Fruit fly (Drosophila melanogaster) whole organism, wandering third instar larva: ENCODE data around the gene pyd.

Experiments used
- Jra ChIP-seq: sonication (Bioruptor generic); optimal IDR thresholded peaks from 2 replicates; lab custom pipeline; 2016; ENCODE audit warnings: missing biosample characterization, missing genetic modification characterization
- brk ChIP-seq: fragments of 200-800 bp; sonication (Bioruptor generic); optimal IDR thresholded peaks from 2 replicates; lab custom pipeline; 2016; ENCODE audit warnings: missing biosample characterization, mild to moderate bottlenecking, missing genetic modification characterization
- fru ChIP-seq: fragments of 200-800 bp; sonication (Bioruptor generic); optimal IDR thresholded peaks from 3 replicates; lab custom pipeline; 2016; ENCODE audit warnings: missing biosample characterization, mild to moderate bottlenecking, missing genetic modification characterization
- usp ChIP-seq: fragments of >200 bp; optimal IDR thresholded peaks from 2 replicates; lab custom pipeline; 2017; ENCODE audit warnings: missing biosample characterization, missing genetic modification characterization

DNA sequence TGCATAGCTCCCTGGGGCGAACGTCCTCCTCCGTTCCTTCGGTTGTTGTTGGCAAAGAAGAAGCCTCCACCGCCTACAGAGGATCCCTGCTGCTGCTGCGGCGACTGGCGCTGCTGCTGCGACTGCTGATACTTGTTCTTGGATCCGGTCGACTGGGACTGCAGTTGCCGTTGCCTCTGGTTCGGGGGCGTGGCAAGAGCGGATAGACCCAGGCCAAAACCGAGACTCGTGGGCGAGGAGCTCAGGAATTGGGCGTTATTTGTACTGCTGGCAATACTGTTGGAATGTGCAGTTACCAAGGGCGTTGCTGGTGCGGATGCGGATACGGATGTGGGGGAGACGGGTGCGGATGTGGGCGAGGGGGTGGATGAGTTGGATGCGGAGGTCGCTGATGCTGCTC lies 113.5 kb downstream of the pyd start:
- no peak for TF ChIP-seq brk
- no peak for TF ChIP-seq Jra (GFP tag; lab: Kevin White, UChicago)
- no peak for TF ChIP-seq fru (GFP tag; lab: Kevin White, UChicago)
- TF ChIP-seq usp (GFP tag; lab: Kevin White, UChicago), result no peak
